Fruit fly (Drosophila melanogaster) whole organism, embryonic: Measurements from ENCODE around the gene Hand.

ENCODE experiments used
- Aef1 ChIP-seq: fragments of 200-800 bp; sonication (Bioruptor generic); IDR thresholded peaks from 3 replicates; pipeline ENCODE4 v1.3.6; 2022; ENCODE audit warnings: missing biosample characterization, missing genetic modification characterization
- CG10431 ChIP-seq: fragments of 200-800 bp; sonication (Bioruptor generic); optimal IDR thresholded peaks from 3 replicates; lab custom pipeline; 2018; ENCODE audit warnings: missing biosample characterization, mild to moderate bottlenecking, missing genetic modification characterization
- CG10979 ChIP-seq: fragments of 200-800 bp; sonication (Bioruptor generic); optimal IDR thresholded peaks from 2 replicates; lab custom pipeline; 2018; ENCODE audit warnings: missing biosample characterization, mild to moderate bottlenecking, missing genetic modification characterization, moderate library complexity
- CG1233 ChIP-seq: fragments of 200-800 bp; sonication (Bioruptor generic); optimal IDR thresholded peaks from 4 replicates; lab custom pipeline; 2018; ENCODE audit warnings: missing biosample characterization, mild to moderate bottlenecking, missing genetic modification characterization
- CG12659 ChIP-seq: fragments of 200-800 bp; sonication (Bioruptor generic); optimal IDR thresholded peaks from 3 replicates; lab custom pipeline; 2017; ENCODE audit warnings: mild to moderate bottlenecking, missing biosample characterization, missing genetic modification reagents, missing genetic modification characterization
- CG13123 ChIP-seq: fragments of 200-800 bp; sonication (Bioruptor generic); optimal IDR thresholded peaks from 2 replicates; lab custom pipeline; 2016; ENCODE audit warnings: missing biosample characterization, missing genetic modification characterization
- CG14860 ChIP-seq: fragments of 200-800 bp; sonication (Bioruptor generic); IDR thresholded peaks from 3 replicates; pipeline ENCODE4 v1.3.6; 2022; ENCODE audit warnings: missing biosample characterization, missing genetic modification characterization; ENCODE audit not compliant: partially characterized antibody
- CG14965 ChIP-seq: fragments of 200-800 bp; sonication (Bioruptor generic); optimal IDR thresholded peaks from 2 replicates; lab custom pipeline; 2016; ENCODE audit warnings: missing biosample characterization, missing genetic modification characterization, borderline replicate concordance
- CG16779 ChIP-seq: fragments of 200-800 bp; sonication (Bioruptor generic); IDR thresholded peaks from 2 replicates; pipeline ENCODE4 v1.3.6; 2022; ENCODE audit warnings: missing biosample characterization, missing genetic modification characterization
- CG17186 ChIP-seq: fragments of 200-800 bp; sonication (Bioruptor generic); optimal IDR thresholded peaks from 3 replicates; lab custom pipeline; 2017; ENCODE audit warnings: missing biosample characterization, missing genetic modification reagents, missing genetic modification characterization
- CG17328 ChIP-seq: fragments of 200-800 bp; sonication (Bioruptor generic); IDR thresholded peaks from 2 replicates; pipeline ENCODE4 v1.3.6; 2022; ENCODE audit warnings: missing biosample characterization, missing genetic modification characterization
- CG17829 ChIP-seq: fragments of 200-800 bp; optimal IDR thresholded peaks from 2 replicates; lab custom pipeline; 2019; ENCODE audit warnings: missing biosample characterization, mild to moderate bottlenecking, missing genetic modification characterization, moderate library complexity
- CG1832 ChIP-seq: fragments of 200-800 bp; sonication (Bioruptor generic); optimal IDR thresholded peaks from 2 replicates; lab custom pipeline; 2017; ENCODE audit warnings: missing biosample characterization, mild to moderate bottlenecking, missing genetic modification characterization, inconsistent platforms
- CG2889 ChIP-seq: fragments of 200-800 bp; sonication (Bioruptor generic); IDR thresholded peaks from 3 replicates; pipeline ENCODE4 v1.3.6; 2022; ENCODE audit warnings: missing biosample characterization, missing genetic modification characterization
- CG5180 ChIP-seq: fragments of 200-800 bp; sonication (Bioruptor generic); optimal IDR thresholded peaks from 3 replicates; lab custom pipeline; 2017; ENCODE audit warnings: missing biosample characterization, missing genetic modification characterization, mild to moderate bottlenecking, moderate library complexity, missing genetic modification reagents
- CG6654 ChIP-seq: fragments of 200-800 bp; sonication (Bioruptor generic); optimal IDR thresholded peaks from 2 replicates; lab custom pipeline; 2017; ENCODE audit warnings: missing biosample characterization, mild to moderate bottlenecking, missing genetic modification characterization
- CG9932 ChIP-seq: fragments of 200-800 bp; sonication (Bioruptor generic); IDR thresholded peaks from 2 replicates; pipeline ENCODE4 v1.3.6; 2022; ENCODE audit warnings: missing biosample characterization, missing genetic modification characterization
- Ets97D ChIP-seq: fragments of 200-800 bp; sonication (Bioruptor generic); optimal IDR thresholded peaks from 3 replicates; lab custom pipeline; 2016; ENCODE audit warnings: missing biosample characterization, missing genetic modification characterization
- H2.0 ChIP-seq: fragments of 200-800 bp; sonication (Bioruptor generic); IDR thresholded peaks from 2 replicates; pipeline ENCODE4 v1.3.6; 2022; ENCODE audit warnings: missing biosample characterization, missing genetic modification characterization
- Hr3 ChIP-seq: fragments of 200-800 bp; sonication (Bioruptor generic); optimal IDR thresholded peaks from 3 replicates; lab custom pipeline; 2016; ENCODE audit warnings: missing biosample characterization, missing genetic modification characterization
- Kr ChIP-seq: fragments of 200-800 bp; sonication (Bioruptor generic); optimal IDR thresholded peaks from 2 replicates; lab custom pipeline; 2017; ENCODE audit warnings: missing biosample characterization, mild to moderate bottlenecking, missing genetic modification characterization
- MTF-1 ChIP-seq: fragments of 200-800 bp; sonication (Bioruptor generic); optimal IDR thresholded peaks from 2 replicates; lab custom pipeline; 2018; ENCODE audit warnings: missing biosample characterization, mild to moderate bottlenecking, missing genetic modification characterization, borderline replicate concordance
- Meics ChIP-seq: fragments of 200-800 bp; sonication (Bioruptor generic); optimal IDR thresholded peaks from 2 replicates; lab custom pipeline; 2017; ENCODE audit warnings: missing biosample characterization, mild to moderate bottlenecking, missing genetic modification characterization
- Mrtf ChIP-seq: fragments of 200-800 bp; sonication (Bioruptor generic); IDR thresholded peaks from 3 replicates; pipeline ENCODE4 v1.3.6; 2022; ENCODE audit warnings: missing biosample characterization, missing genetic modification characterization
- Neu2 ChIP-seq: fragments of 200-800 bp; sonication (Bioruptor generic); optimal IDR thresholded peaks from 3 replicates; lab custom pipeline; 2016; ENCODE audit warnings: missing biosample characterization, missing genetic modification characterization, borderline replicate concordance
- ab ChIP-seq: fragments of 200-800 bp; sonication (Bioruptor generic); optimal IDR thresholded peaks from 2 replicates; lab custom pipeline; 2016; ENCODE audit warnings: missing biosample characterization, missing genetic modification characterization
- al ChIP-seq: fragments of 200-800 bp; sonication (Bioruptor generic); IDR thresholded peaks from 2 replicates; pipeline ENCODE4 v1.3.6; 2022; ENCODE audit warnings: missing biosample characterization, missing genetic modification characterization
- amos ChIP-seq: fragments of 200-800 bp; sonication (Bioruptor generic); IDR thresholded peaks from 2 replicates; pipeline ENCODE4 v1.3.6; 2022; ENCODE audit warnings: missing biosample characterization, missing genetic modification characterization; ENCODE audit not compliant: partially characterized antibody
- bsh ChIP-seq, 2 experiments: fragments of 200-800 bp; sonication (Bioruptor generic); optimal IDR thresholded peaks; 2 replicates each; lab custom pipeline; 2017 to 2018; ENCODE audit warnings: mild to moderate bottlenecking in 2 of 2, missing biosample characterization in 2 of 2, missing genetic modification characterization in 2 of 2, moderate library complexity in 1 of 2
- cg ChIP-seq: fragments of 200-800 bp; sonication (Bioruptor generic); optimal IDR thresholded peaks from 3 replicates; lab custom pipeline; 2019; ENCODE audit warnings: missing biosample characterization, mild to moderate bottlenecking, missing genetic modification characterization, moderate library complexity
- chinmo ChIP-seq: fragments of 200-800 bp; sonication (Bioruptor generic); IDR thresholded peaks from 4 replicates; pipeline ENCODE4 v1.3.6; 2022; ENCODE audit warnings: missing biosample characterization, missing genetic modification characterization; ENCODE audit not compliant: partially characterized antibody
- ci ChIP-seq: fragments of 200-800 bp; sonication (Bioruptor generic); IDR thresholded peaks from 3 replicates; pipeline ENCODE4 v1.3.6; 2022; ENCODE audit warnings: missing biosample characterization, missing genetic modification characterization
- dm ChIP-seq: fragments of 200-800 bp; sonication (Bioruptor generic); optimal IDR thresholded peaks from 3 replicates; lab custom pipeline; 2016; ENCODE audit warnings: missing biosample characterization, missing genetic modification characterization
- eve ChIP-seq, 2 experiments: fragments of >200 bp; optimal IDR thresholded peaks; 2 replicates each; lab custom pipeline; 2017; ENCODE audit warnings: missing biosample characterization in 2 of 2, missing genetic modification characterization in 2 of 2
- gro ChIP-seq: fragments of 200-800 bp; sonication (Bioruptor generic); optimal IDR thresholded peaks from 2 replicates; lab custom pipeline; 2016; ENCODE audit warnings: missing biosample characterization, missing genetic modification characterization
- hb ChIP-seq: fragments of 200-800 bp; sonication (Bioruptor generic); IDR thresholded peaks from 3 replicates; pipeline ENCODE4 v1.3.6; 2022; ENCODE audit warnings: missing biosample characterization, missing genetic modification characterization; ENCODE audit not compliant: partially characterized antibody
- hbn ChIP-seq: fragments of 200-800 bp; sonication (Bioruptor generic); IDR thresholded peaks from 2 replicates; pipeline ENCODE4 v1.3.6; 2022; ENCODE audit warnings: missing biosample characterization, missing genetic modification characterization; ENCODE audit not compliant: partially characterized antibody
- ind ChIP-seq: fragments of 200-800 bp; sonication (Bioruptor generic); optimal IDR thresholded peaks from 3 replicates; lab custom pipeline; 2016; ENCODE audit warnings: missing biosample characterization, missing genetic modification characterization
- insv ChIP-seq, 2 experiments: fragments of 200-800 bp; sonication (Bioruptor generic); optimal IDR thresholded peaks; 3 replicates each; lab custom pipeline; 2016 to 2018; ENCODE audit warnings: missing biosample characterization in 2 of 2, missing genetic modification characterization in 2 of 2
- org-1 ChIP-seq: fragments of 200-800 bp; sonication (Bioruptor generic); optimal IDR thresholded peaks from 2 replicates; lab custom pipeline; 2017; ENCODE audit warnings: missing biosample characterization, missing genetic modification characterization
- p53 ChIP-seq: fragments of 200-800 bp; sonication (Bioruptor generic); optimal IDR thresholded peaks from 2 replicates; lab custom pipeline; 2016; ENCODE audit warnings: missing biosample characterization, missing genetic modification characterization
- peb ChIP-seq: fragments of 200-800 bp; sonication (Bioruptor generic); IDR thresholded peaks from 2 replicates; pipeline ENCODE4 v1.3.6; 2022; ENCODE audit warnings: missing biosample characterization, missing genetic modification characterization
- pzg ChIP-seq: fragments of 200-800 bp; sonication (Bioruptor generic); optimal IDR thresholded peaks from 3 replicates; lab custom pipeline; 2018; ENCODE audit warnings: missing biosample characterization, mild to moderate bottlenecking, missing genetic modification characterization, moderate library complexity
- sna ChIP-seq: fragments of 200-800 bp; sonication (Bioruptor generic); IDR thresholded peaks from 2 replicates; pipeline ENCODE4 v1.3.6; 2022; ENCODE audit warnings: missing biosample characterization, missing genetic modification characterization; ENCODE audit not compliant: partially characterized antibody
- toy ChIP-seq: fragments of 200-800 bp; sonication (Bioruptor generic); IDR thresholded peaks from 2 replicates; pipeline ENCODE4 v1.3.6; 2022; ENCODE audit warnings: missing biosample characterization, missing genetic modification characterization
- unc-4 ChIP-seq: fragments of 200-800 bp; sonication (Bioruptor generic); IDR thresholded peaks from 2 replicates; pipeline ENCODE4 v1.3.6; 2022; ENCODE audit warnings: missing biosample characterization, missing genetic modification characterization; ENCODE audit not compliant: partially characterized antibody
- usp ChIP-seq: fragments of >200 bp; optimal IDR thresholded peaks from 2 replicates; lab custom pipeline; 2017; ENCODE audit warnings: missing biosample characterization, missing genetic modification characterization
- zf30C ChIP-seq: fragments of 200-800 bp; sonication (Bioruptor generic); optimal IDR thresholded peaks from 3 replicates; lab custom pipeline; 2018; ENCODE audit warnings: missing biosample characterization, mild to moderate bottlenecking, missing genetic modification characterization

Hand gene

DNA sequence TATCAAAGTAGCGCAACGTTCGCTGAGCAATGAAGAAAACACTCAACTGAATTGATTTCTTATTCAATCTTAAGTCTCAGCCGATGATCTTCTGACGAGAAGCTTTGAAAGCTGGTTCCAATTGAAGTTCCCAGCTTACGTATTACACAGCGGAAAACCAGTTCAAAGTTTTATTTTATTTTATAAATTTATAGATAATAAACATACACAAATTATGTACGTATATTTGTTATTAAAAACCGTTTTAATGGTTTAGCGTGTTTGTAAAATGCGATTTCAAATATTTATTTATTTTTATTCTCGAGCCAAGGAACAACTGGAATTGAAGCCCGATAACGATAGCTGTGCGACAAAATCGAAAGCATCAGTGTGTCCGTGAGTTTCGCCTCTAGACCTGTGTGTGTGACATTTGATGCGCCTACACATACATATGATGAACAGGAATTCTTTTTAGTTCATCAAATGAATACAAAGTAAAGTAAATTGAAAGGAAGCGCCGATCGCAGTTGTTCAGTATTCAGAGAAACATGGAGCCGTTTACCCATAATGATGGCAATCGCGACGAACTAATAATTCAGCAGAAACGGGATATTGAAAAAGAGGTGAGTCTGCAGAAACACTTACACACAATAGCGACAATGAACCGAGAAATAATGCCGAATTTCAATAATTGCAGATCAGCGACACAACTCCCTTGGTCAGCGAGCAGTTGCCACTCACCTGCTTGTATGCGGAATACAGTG is 11.5 kb upstream of the Hand start, which contains the start of the genes CG5390 and CG4968 (continued):
- no peak for TF ChIP-seq dm (GFP tag; lab: Kevin White, UChicago)
- TF ChIP-seq amos = no peak; the same call in 1 of the 2 replicates
- TF ChIP-seq CG17829 (tag; lab: Kevin White, UChicago) = peak; percentile 79
- TF ChIP-seq CG17186 = no peak
- peak; percentile 52 for TF ChIP-seq Hr3 (GFP tag; lab: Kevin White, UChicago)
- peak; percentile 46 for TF ChIP-seq CG1233 (GFP tag; lab: Kevin White, UChicago)
- TF ChIP-seq insv (GFP tag; optimal IDR thresholded peaks at IDR 0.05; lab: Kevin White, UChicago) = no peak
- TF ChIP-seq pzg (GFP tag; lab: Kevin White, UChicago) = peak; percentile 69
- TF ChIP-seq CG17328 (GFP tag; lab: Robert Waterston, UW) = peak; percentile 69
- TF ChIP-seq CG13123 = peak; percentile 14
- no peak for TF ChIP-seq p53 (GFP tag; lab: Kevin White, UChicago)
- TF ChIP-seq chinmo (GFP tag; lab: Robert Waterston, UW) = 0 out of 4 replicates have a peak, but pooled peaks have one; percentile 65
- TF ChIP-seq CG10979 = peak; percentile 62
- peak; percentile 77 for TF ChIP-seq Ets97D (GFP tag; lab: Kevin White, UChicago)
- TF ChIP-seq org-1 (GFP tag; lab: Kevin White, UChicago) = no peak
- no peak for TF ChIP-seq Neu2 (GFP tag; lab: Kevin White, UChicago)
- TF ChIP-seq usp (GFP tag; lab: Kevin White, UChicago) = no peak
- no peak for TF ChIP-seq sna (GFP tag; lab: Robert Waterston, UW)
- TF ChIP-seq Mrtf = no peak; the same call in 2 of the 3 replicates
- no peak for TF ChIP-seq CG5180
- TF ChIP-seq ind (GFP tag; lab: Kevin White, UChicago) = peak; percentile 53
- no peak for TF ChIP-seq toy (GFP tag; lab: Robert Waterston, UW)
- no peak for TF ChIP-seq MTF-1
- peak; percentile 64 for TF ChIP-seq H2.0 (GFP tag; lab: Robert Waterston, UW)
- no peak for TF ChIP-seq CG2889 (GFP tag; lab: Robert Waterston, UW)
- TF ChIP-seq cg (GFP tag; lab: Kevin White, UChicago) = peak; percentile 88
- TF ChIP-seq bsh (GFP tag; optimal IDR thresholded peaks at IDR 0.05; lab: Kevin White, UChicago) = peak in 1 of 2 experiments; percentile 74
- no peak for TF ChIP-seq hbn
- TF ChIP-seq CG10431 = peak; percentile 39
- TF ChIP-seq gro (GFP tag; lab: Kevin White, UChicago) = no peak
- TF ChIP-seq Kr (GFP tag; lab: Kevin White, UChicago) = no peak
- peak; percentile 78 for TF ChIP-seq Meics
- no peak for TF ChIP-seq CG14965 (GFP tag; lab: Kevin White, UChicago)
- TF ChIP-seq CG14860 (GFP tag; lab: Robert Waterston, UW) = no peak
- TF ChIP-seq CG16779 (GFP tag; lab: Robert Waterston, UW) = no peak
- TF ChIP-seq al = peak; percentile 55
- TF ChIP-seq eve (GFP tag; optimal IDR thresholded peaks at IDR 0.05; lab: Kevin White, UChicago) = no peak
- peak; percentile 74 for TF ChIP-seq zf30C (GFP tag; lab: Kevin White, UChicago)
- TF ChIP-seq CG12659 (GFP tag; lab: Kevin White, UChicago) = peak; percentile 86
- TF ChIP-seq CG1832 (GFP tag; lab: Kevin White, UChicago) = no peak
- peak; percentile 50 for TF ChIP-seq unc-4 (GFP tag; lab: Robert Waterston, UW)
- no peak for TF ChIP-seq peb (GFP tag; lab: Robert Waterston, UW)
- peak; percentile 81; the same call in 2 of the 3 replicates for TF ChIP-seq ci (GFP tag; lab: Robert Waterston, UW)
- no peak for TF ChIP-seq CG6654 (GFP tag; lab: Kevin White, UChicago)
- peak; percentile 38; the same call in 1 of the 3 replicates for TF ChIP-seq Aef1 (GFP tag; lab: Robert Waterston, UW)
- TF ChIP-seq CG9932 = peak; percentile 79
- no peak for TF ChIP-seq hb (GFP tag; lab: Robert Waterston, UW)
- no peak for TF ChIP-seq ab (GFP tag; lab: Kevin White, UChicago)
